Worm (Caenorhabditis elegans): ENCODE results near the gene B0310.6.

Gene B0310.6

ce11 chrX:553420-553819 lies 22.6 kb upstream of the B0310.6 start:
- TF ChIP-seq ceh-44 (GFP tag; IDR thresholded peaks at IDR 0.05) (no peak), nhr-77 (tag; optimal IDR thresholded peaks at IDR 0.05) (peak; percentile 39), pqm-1 (tag; optimal IDR thresholded peaks at IDR 0.05) (peak; percentile 96), mes-2 (tag; optimal IDR thresholded peaks at IDR 0.05; ENCODE audit: poor library complexity, severe bottlenecking) (peak; percentile 2), hlh-11 (tag; optimal IDR thresholded peaks at IDR 0.05) (peak; percentile 55), nhr-76 (tag; optimal IDR thresholded peaks at IDR 0.05) (no peak), spr-1 (tag; optimal IDR thresholded peaks at IDR 0.05) (no peak), madf-9 (GFP tag; conservative IDR thresholded peaks at IDR 0.05) (no peak), nhr-28 (tag; optimal IDR thresholded peaks at IDR 0.05) (peak; percentile 80), nhr-41 (GFP tag; IDR thresholded peaks at IDR 0.05) (no peak), nhr-11 (tag; optimal IDR thresholded peaks at IDR 0.05) (no peak), pha-4 (GFP tag; IDR thresholded peaks at IDR 0.05) (no peak), pha-4 (tag; optimal IDR thresholded peaks at IDR 0.05) (no peak), ces-1 (GFP tag; optimal IDR thresholded peaks at IDR 0.05) (no peak), hmg-1.1 (GFP tag; IDR thresholded peaks at IDR 0.05) (no peak), dmd-6 (GFP tag; IDR thresholded peaks at IDR 0.05) (peak; percentile 60), mxl-3 (GFP tag; optimal IDR thresholded peaks at IDR 0.05) (peak; percentile 28), ama-1 (optimal IDR thresholded peaks at IDR 0.05) (no peak), daf-16 (GFP tag; optimal IDR thresholded peaks at IDR 0.05) (no peak), daf-16 (tag; optimal IDR thresholded peaks at IDR 0.05) (peak; percentile 66), nhr-111 (GFP tag; optimal IDR thresholded peaks at IDR 0.05) (no peak), php-3 (GFP tag; IDR thresholded peaks at IDR 0.05) (no peak), saeg-2 (GFP tag; IDR thresholded peaks at IDR 0.05) (no peak), R02D3.7 (tag; optimal IDR thresholded peaks at IDR 0.05) (no peak), dve-1 (tag; optimal IDR thresholded peaks at IDR 0.05; ENCODE audit: insufficient read depth) (peak; percentile 63), nhr-6 (tag; optimal IDR thresholded peaks at IDR 0.05) (no peak), aha-1 (tag) (no peak), tra-1 (GFP tag; IDR thresholded peaks at IDR 0.05) (0 out of 2 replicates have a peak, but pooled peaks have one; percentile 34)

ce11 chrX:551175-551729 lies 20.4 kb upstream of the B0310.6 start, which contains the start of gene F57C12.2:
Gene F57C12.2 (minus strand): TSS chrX:551392.
- TF ChIP-seq daf-16 (GFP tag; optimal IDR thresholded peaks at IDR 0.05), result peak in 1 of 2 experiments; percentile 18
- TF ChIP-seq daf-16 (tag; optimal IDR thresholded peaks at IDR 0.05), result peak; percentile 98
- TF ChIP-seq ztf-11 (tag; optimal IDR thresholded peaks at IDR 0.05), result no peak
- peak; percentile 68 for TF ChIP-seq pqm-1 (tag; optimal IDR thresholded peaks at IDR 0.05)
- peak; percentile 32 for TF ChIP-seq nhr-28 (tag; optimal IDR thresholded peaks at IDR 0.05)
- TF ChIP-seq hlh-11 (tag; optimal IDR thresholded peaks at IDR 0.05), result peak; percentile 27
- TF ChIP-seq mdt-29 (GFP tag; IDR thresholded peaks at IDR 0.05), result no peak
- TF ChIP-seq attf-4 (tag; optimal IDR thresholded peaks at IDR 0.05), result no peak
- TF ChIP-seq aha-1 (tag), result peak; percentile 95
- TF ChIP-seq zfp-2 (tag; optimal IDR thresholded peaks at IDR 0.05), result no peak

- TF ChIP-seq nhr-76 (tag; optimal IDR thresholded peaks at IDR 0.05) (no peak), hlh-30 (tag; optimal IDR thresholded peaks at IDR 0.05; ENCODE audit: insufficient read depth) (no peak), Y48G9A.11 (GFP tag; IDR thresholded peaks at IDR 0.05) (no peak), daf-16 (GFP tag; optimal IDR thresholded peaks at IDR 0.05) (no peak), daf-16 (tag; optimal IDR thresholded peaks at IDR 0.05) (no peak), nhr-6 (tag; optimal IDR thresholded peaks at IDR 0.05) (no peak), R02D3.7 (tag; optimal IDR thresholded peaks at IDR 0.05) (no peak), egl-27 (tag; optimal IDR thresholded peaks at IDR 0.05) (no peak), ztf-7 (tag; optimal IDR thresholded peaks at IDR 0.05) (no peak)
These were observed 12.0 kb upstream of the B0310.6 start, which contains the start of gene F28C10.1 for ce11 chrX:542807-543206. Gene F28C10.1 (plus strand): TSS chrX:543107.

- TF ChIP-seq aha-1 (tag), result peak; percentile 20
- TF ChIP-seq pha-4 (GFP tag; IDR thresholded peaks at IDR 0.05), result no peak
- TF ChIP-seq pha-4 (tag; optimal IDR thresholded peaks at IDR 0.05), result no peak
- TF ChIP-seq unc-130 (GFP tag; optimal IDR thresholded peaks at IDR 0.05), result no peak
- TF ChIP-seq snpc-1.2 (GFP tag; IDR thresholded peaks at IDR 0.05), result 0 out of 2 replicates have a peak, but pooled peaks have one; percentile 48
- TF ChIP-seq ZK337.2 (GFP tag; IDR thresholded peaks at IDR 0.05), result no peak
- no peak for TF ChIP-seq lir-3 (tag; optimal IDR thresholded peaks at IDR 0.05)
- 0 out of 2 replicates have a peak, but pooled peaks have one; percentile 15 for TF ChIP-seq dmd-8 (GFP tag; IDR thresholded peaks at IDR 0.05)
- no peak for TF ChIP-seq nhr-6 (tag; optimal IDR thresholded peaks at IDR 0.05)
- no peak for TF ChIP-seq lin-29 (GFP tag; IDR thresholded peaks at IDR 0.05)
- no peak for TF ChIP-seq zag-1 (tag; optimal IDR thresholded peaks at IDR 0.05)
- no peak for TF ChIP-seq hmg-1.1 (GFP tag; IDR thresholded peaks at IDR 0.05)
These were observed 7.3 kb upstream of the B0310.6 start for ce11 chrX:538083-538482.
